Worm (Caenorhabditis elegans) whole organism, L1 larva: ENCODE results near the gene R53.8.

Experiments used
- C16A3.4 ChIP-seq: fragments of 150-350 bp; optimal IDR thresholded peaks from 2 replicates; lab custom pipeline; 2014; ENCODE audit warnings: missing biosample characterization, missing genetic modification characterization
- alr-1 ChIP-seq: fragments of 200-800 bp; sonication (Bioruptor generic); optimal IDR thresholded peaks from 2 replicates; lab custom pipeline; 2018; ENCODE audit warnings: borderline replicate concordance, mild to moderate bottlenecking, missing genetic modification characterization, missing compliant biosample characterization
- blmp-1 ChIP-seq: fragments of 150-350 bp; optimal IDR thresholded peaks from 2 replicates; lab custom pipeline; 2014; ENCODE audit warnings: missing biosample characterization, missing genetic modification characterization
- ceh-82 ChIP-seq, 3 experiments: fragments of 150-350 bp in 1 of 3; sonication (generic microtip) in 2 of 3; optimal IDR thresholded peaks; 2 replicates each; lab custom pipeline; 2014 to 2017; ENCODE audit warnings: missing biosample characterization in 3 of 3, missing genetic modification characterization in 3 of 3
- ces-1 ChIP-seq: fragments of 150-350 bp; optimal IDR thresholded peaks from 2 replicates; lab custom pipeline; 2014; ENCODE audit warnings: missing biosample characterization, missing genetic modification reagents, missing genetic modification characterization
- dsc-1 ChIP-seq: sonication (generic microtip); optimal IDR thresholded peaks from 2 replicates; lab custom pipeline; 2016; ENCODE audit warnings: mild to moderate bottlenecking, missing genetic modification characterization, missing compliant biosample characterization
- efl-1 ChIP-seq, 4 experiments: fragments of 150-350 bp; optimal IDR thresholded peaks in 3 of 4; peaks in 1 of 4; 1 replicate in 1 of 4; 2 replicates in 3 of 4; lab custom pipeline; 2014; ENCODE audit warnings: missing biosample characterization in 2 of 4, missing genetic modification characterization in 2 of 4, missing genetic modification reagents in 2 of 4
- efl-3 ChIP-seq: fragments of 200-800 bp; sonication (Bioruptor generic); optimal IDR thresholded peaks from 2 replicates; lab custom pipeline; 2018; ENCODE audit warnings: mild to moderate bottlenecking, missing genetic modification characterization, missing compliant biosample characterization
- egl-27 ChIP-seq, 2 experiments: fragments of 150-350 bp in 1 of 2; sonication (generic microtip); optimal IDR thresholded peaks; 3 replicates each; lab custom pipeline; 2017 to 2018; ENCODE audit warnings: missing biosample characterization in 2 of 2, missing genetic modification characterization in 2 of 2, missing genetic modification reagents in 2 of 2
- elt-2 ChIP-seq: sonication (generic microtip); optimal IDR thresholded peaks from 2 replicates; lab custom pipeline; 2016; ENCODE audit warnings: missing genetic modification characterization, mild to moderate bottlenecking, inconsistent platforms, missing compliant biosample characterization, missing genetic modification reagents
- elt-3 ChIP-seq, 6 experiments: fragments of 150-350 bp in 1 of 6; sonication (generic microtip); optimal IDR thresholded peaks; 2 replicates each; lab custom pipeline; 2017 to 2018; ENCODE audit warnings: missing biosample characterization in 6 of 6, missing genetic modification characterization in 6 of 6, inconsistent platforms in 1 of 6
- fkh-8 ChIP-seq: sonication (generic microtip); optimal IDR thresholded peaks from 2 replicates; lab custom pipeline; 2016; ENCODE audit warnings: mild to moderate bottlenecking, missing genetic modification characterization, missing compliant biosample characterization
- fos-1 ChIP-seq: fragments of 150-350 bp; optimal IDR thresholded peaks from 2 replicates; lab custom pipeline; 2014; ENCODE audit warnings: missing biosample characterization, missing genetic modification characterization
- hpl-2 ChIP-seq: fragments of 150-350 bp; optimal IDR thresholded peaks from 2 replicates; lab custom pipeline; 2014; ENCODE audit warnings: missing biosample characterization, missing genetic modification reagents, missing genetic modification characterization
- irx-1 ChIP-seq: sonication (generic microtip); optimal IDR thresholded peaks from 2 replicates; lab custom pipeline; 2016; ENCODE audit warnings: missing genetic modification characterization, missing compliant biosample characterization
- lin-14 ChIP-seq: fragments of 200-800 bp; sonication (Bioruptor generic); optimal IDR thresholded peaks from 2 replicates; lab custom pipeline; 2018; ENCODE audit warnings: mild to moderate bottlenecking, missing genetic modification characterization, moderate library complexity, missing compliant biosample characterization
- lin-35 ChIP-seq, 2 experiments: fragments of 150-350 bp; optimal IDR thresholded peaks; 2 replicates each; lab custom pipeline; 2014; ENCODE audit warnings: missing biosample characterization in 2 of 2, missing genetic modification characterization in 2 of 2, missing genetic modification reagents in 2 of 2
- lin-39 ChIP-seq: fragments of 150-350 bp; optimal IDR thresholded peaks from 2 replicates; lab custom pipeline; 2014; ENCODE audit warnings: missing biosample characterization, missing genetic modification reagents, missing genetic modification characterization
- lsy-2 ChIP-seq, 2 experiments: fragments of 150-350 bp; optimal IDR thresholded peaks; 2 replicates each; lab custom pipeline; 2014; ENCODE audit warnings: missing biosample characterization in 2 of 2, missing genetic modification characterization in 2 of 2
- mab-9 ChIP-seq: fragments of 200-800 bp; sonication (Bioruptor generic); IDR thresholded peaks from 2 replicates; pipeline ENCODE4 v1.3.6; 2022; ENCODE audit warnings: missing genetic modification reagents, missing genetic modification characterization, missing compliant biosample characterization
- mdl-1 ChIP-seq, 2 experiments: fragments of 150-350 bp; optimal IDR thresholded peaks; 2 replicates each; lab custom pipeline; 2014 to 2017; ENCODE audit warnings: missing biosample characterization in 2 of 2, missing genetic modification characterization in 2 of 2, inconsistent platforms in 1 of 2
- nhr-11 ChIP-seq: fragments of 150-350 bp; optimal IDR thresholded peaks from 2 replicates; lab custom pipeline; 2014; ENCODE audit warnings: missing biosample characterization, missing genetic modification characterization
- nhr-19 ChIP-seq: fragments of 200-800 bp; sonication (Bioruptor generic); conservative IDR thresholded peaks from 2 replicates; pipeline ENCODE4 v1.3.6; 2022; ENCODE audit warnings: missing genetic modification characterization, missing compliant biosample characterization
- nhr-20 ChIP-seq: sonication (generic microtip); optimal IDR thresholded peaks from 2 replicates; lab custom pipeline; 2016; ENCODE audit warnings: mild to moderate bottlenecking, missing genetic modification characterization, missing compliant biosample characterization
- nhr-28 ChIP-seq: fragments of 150-350 bp; optimal IDR thresholded peaks from 2 replicates; lab custom pipeline; 2014; ENCODE audit warnings: missing biosample characterization, missing genetic modification characterization
- nhr-47 ChIP-seq: sonication (generic microtip); optimal IDR thresholded peaks from 2 replicates; lab custom pipeline; 2016; ENCODE audit warnings: mild to moderate bottlenecking, missing genetic modification characterization, moderate library complexity, missing compliant biosample characterization
- nhr-71 ChIP-seq: sonication (generic microtip); optimal IDR thresholded peaks from 2 replicates; lab custom pipeline; 2016; ENCODE audit warnings: mild to moderate bottlenecking, missing genetic modification characterization, moderate library complexity, missing compliant biosample characterization
- nhr-85 ChIP-seq: sonication (generic microtip); peaks from one replicate; lab custom pipeline; 2016; ENCODE audit warnings: missing genetic modification characterization, inconsistent platforms, missing compliant biosample characterization
- nhr-90 ChIP-seq: sonication (generic microtip); optimal IDR thresholded peaks from 2 replicates; lab custom pipeline; 2016; ENCODE audit warnings: mild to moderate bottlenecking, missing genetic modification characterization, missing compliant biosample characterization; ENCODE audit not compliant: poor library complexity
- pag-3 ChIP-seq: sonication (generic microtip); optimal IDR thresholded peaks from 2 replicates; lab custom pipeline; 2017; ENCODE audit warnings: missing genetic modification characterization, mild to moderate bottlenecking, missing compliant biosample characterization, antibody characterized with exemption, borderline replicate concordance; ENCODE audit not compliant: insufficient read depth
- pax-3 ChIP-seq: fragments of 200-800 bp; sonication (Bioruptor generic); optimal IDR thresholded peaks from 2 replicates; lab custom pipeline; 2018; ENCODE audit warnings: mild to moderate bottlenecking, missing genetic modification characterization, moderate library complexity, missing compliant biosample characterization
- pqm-1 ChIP-seq: sonication (generic microtip); optimal IDR thresholded peaks from 3 replicates; lab custom pipeline; 2017; ENCODE audit warnings: missing biosample characterization, missing genetic modification characterization
- snpc-4 ChIP-seq: fragments of 150-350 bp; optimal IDR thresholded peaks from 2 replicates; lab custom pipeline; 2014; ENCODE audit warnings: missing biosample characterization, missing genetic modification characterization
- sptf-1 ChIP-seq: fragments of 150-350 bp; optimal IDR thresholded peaks from 2 replicates; lab custom pipeline; 2014; ENCODE audit warnings: missing biosample characterization, missing genetic modification characterization
- swsn-7 ChIP-seq: sonication (generic microtip); optimal IDR thresholded peaks from 2 replicates; lab custom pipeline; 2016; ENCODE audit warnings: missing genetic modification characterization, missing compliant biosample characterization
- tbx-2 ChIP-seq: sonication (generic microtip); optimal IDR thresholded peaks from 2 replicates; lab custom pipeline; 2016; ENCODE audit warnings: missing genetic modification characterization, missing compliant biosample characterization
- unc-130 ChIP-seq: fragments of 150-350 bp; optimal IDR thresholded peaks from 2 replicates; lab custom pipeline; 2017; ENCODE audit warnings: missing biosample characterization, missing genetic modification characterization, inconsistent platforms
- unc-30 ChIP-seq: sonication (generic microtip); optimal IDR thresholded peaks from 2 replicates; lab custom pipeline; 2017; ENCODE audit warnings: missing biosample characterization, missing genetic modification characterization
- unc-62 ChIP-seq: fragments of 150-350 bp; optimal IDR thresholded peaks from 2 replicates; lab custom pipeline; 2014; ENCODE audit warnings: missing biosample characterization, missing genetic modification reagents, missing genetic modification characterization
- unc-98 ChIP-seq: fragments of 200-800 bp; sonication (Bioruptor generic); IDR thresholded peaks from 2 replicates; pipeline ENCODE4 v1.3.6; 2022; ENCODE audit warnings: missing genetic modification characterization, missing compliant biosample characterization
- vab-15 ChIP-seq: sonication (generic microtip); optimal IDR thresholded peaks from 2 replicates; lab custom pipeline; 2017; ENCODE audit warnings: missing genotype, mild to moderate bottlenecking, missing genetic modification characterization, missing compliant biosample characterization
- zag-1 ChIP-seq: fragments of 150-350 bp; optimal IDR thresholded peaks from 2 replicates; lab custom pipeline; 2014; ENCODE audit warnings: missing biosample characterization, missing genetic modification characterization
- ztf-11 ChIP-seq, 2 experiments: sonication (generic microtip); optimal IDR thresholded peaks; 2 replicates each; lab custom pipeline; 2016 to 2017; ENCODE audit warnings: missing genetic modification characterization in 2 of 2, missing biosample characterization in 1 of 2, missing compliant biosample characterization in 1 of 2

The R53.8 gene

DNA sequence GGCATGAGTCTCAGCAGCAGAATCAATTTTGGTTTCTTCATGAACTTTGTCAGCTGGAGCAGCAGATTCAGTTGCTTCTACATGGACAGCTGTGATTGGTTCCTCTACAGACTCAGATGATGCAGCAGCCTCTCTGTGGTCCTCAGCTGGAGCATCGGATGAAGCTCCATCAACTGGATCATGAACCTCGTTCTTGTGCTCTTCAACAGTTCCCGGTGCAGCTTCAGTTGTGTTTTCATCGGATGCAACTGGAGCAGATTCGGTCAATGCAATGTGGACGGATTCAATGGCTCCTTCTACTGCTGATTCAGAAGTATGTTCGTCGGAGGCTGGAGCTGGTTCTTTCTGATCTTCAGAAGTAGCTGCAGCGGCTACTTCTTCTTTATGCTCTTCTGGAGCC, 37.9 kb downstream of the R53.8 start:
- TF ChIP-seq efl-1 (optimal IDR thresholded peaks at IDR 0.05; lab: Kevin White, UChicago) (no peak), efl-1 (GFP tag; optimal IDR thresholded peaks at IDR 0.05 in 1 of 2; lab: Kevin White, UChicago) (peak in 1 of 2 experiments; percentile 92), swsn-7 (tag; lab: Kevin White, UChicago) (no peak)

DNA sequence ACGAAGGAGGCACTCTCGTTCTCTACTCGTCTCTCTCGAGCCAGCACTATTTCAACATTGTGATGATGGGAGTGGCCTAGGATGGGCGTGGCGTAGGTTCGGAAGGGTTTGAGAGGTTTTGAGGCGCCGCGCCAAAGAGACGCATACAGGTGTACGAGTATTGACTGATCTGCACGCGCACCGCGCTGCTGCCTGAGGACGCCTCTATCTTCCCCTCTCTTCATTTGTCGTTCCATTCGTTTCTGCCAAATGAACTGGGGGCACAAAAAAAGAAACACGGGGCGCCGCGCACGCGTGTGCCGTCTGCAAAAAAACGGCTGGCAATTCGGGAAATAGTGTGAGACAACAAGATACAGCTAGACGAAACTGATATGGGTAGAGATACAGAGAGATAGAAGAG, 39.5 kb downstream of the R53.8 start, which contains the start of gene lec-2:
TSS of gene lec-2 (minus strand) at position 171 of the 400 bp plus-strand sequence.
- peak; percentile 45 for TF ChIP-seq nhr-71
- TF ChIP-seq efl-3 (GFP tag; lab: Kevin White, UChicago): no peak
- TF ChIP-seq pag-3 (tag; lab: Kevin White, UChicago): peak; percentile 74
- peak in 1 of 2 experiments; percentile 45 for TF ChIP-seq mdl-1 (tag; optimal IDR thresholded peaks at IDR 0.05; lab: Kevin White, UChicago)
- peak; percentile 11 for TF ChIP-seq pax-3 (tag; lab: Kevin White, UChicago)
- TF ChIP-seq efl-1 (optimal IDR thresholded peaks at IDR 0.05; lab: Kevin White, UChicago): no peak
- peak in 1 of 2 experiments; percentile 84 for TF ChIP-seq efl-1 (GFP tag; optimal IDR thresholded peaks at IDR 0.05 in 1 of 2; lab: Kevin White, UChicago)
- peak in 1 of 3 experiments; percentile 3 for TF ChIP-seq ceh-82 (tag; optimal IDR thresholded peaks at IDR 0.05; lab: Kevin White, UChicago)
- peak; percentile 74 for TF ChIP-seq lin-14 (GFP tag; lab: Kevin White, UChicago)
- no peak for TF ChIP-seq mab-9 (GFP tag; lab: Robert Waterston, UW)
- no peak for TF ChIP-seq nhr-11 (tag; lab: Kevin White, UChicago)
- TF ChIP-seq lsy-2 (tag; optimal IDR thresholded peaks at IDR 0.05; lab: Kevin White, UChicago): peak in 1 of 2 experiments; percentile 19
- TF ChIP-seq ztf-11 (tag; optimal IDR thresholded peaks at IDR 0.05; lab: Kevin White, UChicago): no peak
- peak; percentile 44 for TF ChIP-seq nhr-20 (tag; lab: Kevin White, UChicago)
- peak; percentile 22 for TF ChIP-seq nhr-47
- no peak for TF ChIP-seq elt-2 (tag; lab: Kevin White, UChicago)
- peak; percentile 83 for TF ChIP-seq fkh-8 (tag; lab: Kevin White, UChicago)
- TF ChIP-seq lin-35 (GFP tag; optimal IDR thresholded peaks at IDR 0.05; lab: Kevin White, UChicago): peak in 1 of 2 experiments; percentile 8
- TF ChIP-seq elt-3 (tag; optimal IDR thresholded peaks at IDR 0.05; lab: Kevin White, UChicago): peak in 1 of 6 experiments; percentile 18
- TF ChIP-seq swsn-7 (tag; lab: Kevin White, UChicago): peak; percentile 28
- no peak for TF ChIP-seq C16A3.4 (tag; lab: Kevin White, UChicago)
- TF ChIP-seq nhr-19 (GFP tag; lab: Robert Waterston, UW): peak; percentile 7
- peak; percentile 28 for TF ChIP-seq tbx-2 (tag; lab: Kevin White, UChicago)
- TF ChIP-seq, all 84 proteins: peak for 16

DNA sequence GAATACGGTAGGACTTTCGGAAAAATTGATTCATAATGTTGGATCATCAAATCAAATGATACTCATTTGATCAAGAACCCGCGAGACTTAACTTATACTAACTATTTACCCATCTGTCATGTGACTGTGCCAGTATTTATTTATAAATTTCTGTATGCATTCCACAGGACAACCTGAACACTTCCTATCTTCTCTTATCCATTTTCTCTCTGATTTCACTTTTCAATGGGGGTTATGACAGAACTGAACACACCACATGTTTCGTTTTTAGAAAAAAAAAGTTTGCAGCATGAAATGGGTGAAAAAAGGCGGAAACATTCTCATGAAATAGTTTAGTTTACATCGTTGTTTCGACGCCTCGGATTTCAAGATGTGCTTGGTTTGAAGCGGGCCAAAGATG, 41.0 kb downstream of the R53.8 start:
- TF ChIP-seq mdl-1 (tag; optimal IDR thresholded peaks at IDR 0.05; lab: Kevin White, UChicago): no peak
- no peak for TF ChIP-seq zag-1
- TF ChIP-seq blmp-1 (tag; lab: Kevin White, UChicago): peak; percentile 59
- no peak for TF ChIP-seq nhr-71
- TF ChIP-seq dsc-1 (tag; lab: Kevin White, UChicago): peak; percentile 13
- TF ChIP-seq ces-1 (GFP tag; lab: Kevin White, UChicago): no peak
- no peak for TF ChIP-seq irx-1
- peak in 1 of 2 experiments; percentile 39 for TF ChIP-seq lin-35 (GFP tag; optimal IDR thresholded peaks at IDR 0.05; lab: Kevin White, UChicago)
- no peak for TF ChIP-seq unc-130
- no peak for TF ChIP-seq ztf-11 (tag; optimal IDR thresholded peaks at IDR 0.05; lab: Kevin White, UChicago)

DNA sequence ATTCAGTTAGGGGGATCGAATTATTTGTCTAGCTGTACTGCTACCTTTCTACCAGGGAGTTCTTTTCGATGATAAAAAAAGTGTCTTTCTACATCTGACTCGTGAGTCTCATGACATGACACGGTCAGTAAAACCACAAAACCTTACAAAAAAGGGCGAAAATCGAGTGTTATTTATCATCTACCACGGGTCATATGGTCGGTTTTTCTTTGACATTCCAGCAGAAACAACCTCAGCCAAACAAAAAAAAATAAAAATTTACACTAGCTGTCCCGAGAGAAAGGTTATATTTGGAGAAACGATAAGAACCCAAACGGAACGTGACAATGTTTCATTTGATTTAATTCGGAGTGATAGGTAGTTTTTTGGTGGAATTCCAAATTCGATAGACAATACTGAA, 43.2 kb downstream of the R53.8 start:
- TF ChIP-seq mab-9 (GFP tag; lab: Robert Waterston, UW) (no peak), unc-98 (GFP tag; lab: Robert Waterston, UW) (no peak), lin-39 (tag; lab: Kevin White, UChicago) (no peak), snpc-4 (tag; lab: Kevin White, UChicago) (no peak), lin-14 (GFP tag; lab: Kevin White, UChicago) (peak; percentile 41), hpl-2 (GFP tag; lab: Kevin White, UChicago) (no peak), alr-1 (tag; lab: Kevin White, UChicago) (no peak), irx-1 (no peak), mdl-1 (tag; optimal IDR thresholded peaks at IDR 0.05; lab: Kevin White, UChicago) (peak in 1 of 2 experiments; percentile 60), egl-27 (tag; optimal IDR thresholded peaks at IDR 0.05; lab: Kevin White, UChicago) (no peak), sptf-1 (no peak), nhr-90 (tag; lab: Kevin White, UChicago) (no peak), nhr-28 (tag; lab: Kevin White, UChicago) (no peak), nhr-85 (peak; percentile 77), unc-130 (no peak), fos-1 (tag; lab: Kevin White, UChicago) (no peak), vab-15 (tag; lab: Kevin White, UChicago) (no peak), pqm-1 (tag; lab: Kevin White, UChicago) (no peak), pag-3 (tag; lab: Kevin White, UChicago) (no peak), unc-30 (no peak), dsc-1 (tag; lab: Kevin White, UChicago) (no peak), unc-62 (no peak), ces-1 (GFP tag; lab: Kevin White, UChicago) (no peak)
